Fruit fly (Drosophila melanogaster) whole organism, prepupa: ENCODE results near the gene ZnT86D.

Experiments
- CG11762 ChIP-seq: fragments of 200-800 bp; sonication (Bioruptor generic); optimal IDR thresholded peaks from 3 replicates; lab custom pipeline; 2016; ENCODE audit warnings: missing biosample characterization, missing genetic modification characterization; ENCODE audit not compliant: insufficient read depth
- CG11902 ChIP-seq: fragments of 200-800 bp; sonication (Bioruptor generic); optimal IDR thresholded peaks from 3 replicates; lab custom pipeline; 2016; ENCODE audit warnings: missing biosample characterization, missing genetic modification characterization
- CG15336 ChIP-seq: fragments of 200-800 bp; sonication (Bioruptor generic); IDR thresholded peaks from 2 replicates; pipeline ENCODE4 v1.3.6; 2022; ENCODE audit warnings: missing biosample characterization, missing genetic modification characterization
- CG16779 ChIP-seq: fragments of 200-800 bp; sonication (Bioruptor generic); optimal IDR thresholded peaks from 3 replicates; lab custom pipeline; 2017; ENCODE audit warnings: missing biosample characterization, mild to moderate bottlenecking, missing genetic modification characterization
- CG3032 ChIP-seq: fragments of 200-800 bp; optimal IDR thresholded peaks from 2 replicates; lab custom pipeline; 2019; ENCODE audit warnings: missing biosample characterization, mild to moderate bottlenecking, missing genetic modification characterization, moderate library complexity
- CG31627 ChIP-seq: fragments of 200-800 bp; sonication (Bioruptor generic); optimal IDR thresholded peaks from 3 replicates; lab custom pipeline; 2016; ENCODE audit warnings: missing biosample characterization, missing genetic modification characterization
- CG32006 ChIP-seq: fragments of 200-800 bp; sonication (Bioruptor generic); optimal IDR thresholded peaks from 3 replicates; lab custom pipeline; 2017; ENCODE audit warnings: missing biosample characterization, mild to moderate bottlenecking, missing genetic modification characterization
- CG34406 ChIP-seq: fragments of 200-800 bp; sonication (Bioruptor generic); optimal IDR thresholded peaks from 3 replicates; lab custom pipeline; 2016; ENCODE audit warnings: missing biosample characterization, missing genetic modification characterization
- CG3919 ChIP-seq: fragments of 200-800 bp; sonication (Bioruptor generic); optimal IDR thresholded peaks from 3 replicates; lab custom pipeline; 2016; ENCODE audit warnings: missing biosample characterization, missing genetic modification characterization
- CG4318 ChIP-seq: fragments of 200-800 bp; sonication (Bioruptor generic); optimal IDR thresholded peaks from 3 replicates; lab custom pipeline; 2017; ENCODE audit warnings: missing biosample characterization, mild to moderate bottlenecking, missing genetic modification characterization
- CG6163 ChIP-seq: fragments of 200-800 bp; sonication (Bioruptor generic); IDR thresholded peaks from 3 replicates; pipeline ENCODE4 v1.3.6; 2022; ENCODE audit warnings: missing biosample characterization, missing genetic modification characterization
- CG6276 ChIP-seq: fragments of 200-800 bp; sonication (Bioruptor generic); optimal IDR thresholded peaks from 2 replicates; lab custom pipeline; 2017; ENCODE audit warnings: missing biosample characterization, mild to moderate bottlenecking, missing genetic modification characterization
- CG6792 ChIP-seq: fragments of 200-800 bp; sonication (Bioruptor generic); optimal IDR thresholded peaks from 3 replicates; lab custom pipeline; 2016; ENCODE audit warnings: missing biosample characterization, missing genetic modification characterization
- CG8119 ChIP-seq: fragments of 200-800 bp; sonication (Bioruptor generic); IDR thresholded peaks from 3 replicates; pipeline ENCODE4 v1.3.6; 2022; ENCODE audit warnings: missing biosample characterization, missing genetic modification characterization
- CG8319 ChIP-seq: fragments of 200-800 bp; sonication (Bioruptor generic); optimal IDR thresholded peaks from 3 replicates; lab custom pipeline; 2016; ENCODE audit warnings: missing biosample characterization, missing genetic modification characterization
- CG8632 ChIP-seq: fragments of 200-800 bp; sonication (Bioruptor generic); optimal IDR thresholded peaks from 3 replicates; lab custom pipeline; 2016; ENCODE audit warnings: missing biosample characterization, missing genetic modification characterization
- CG9139 ChIP-seq: fragments of 200-800 bp; sonication (Bioruptor generic); optimal IDR thresholded peaks from 3 replicates; lab custom pipeline; 2017; ENCODE audit warnings: missing biosample characterization, mild to moderate bottlenecking, missing genetic modification characterization
- Eip75B ChIP-seq: fragments of 200-800 bp; sonication (Bioruptor generic); optimal IDR thresholded peaks from 3 replicates; lab custom pipeline; 2016; ENCODE audit warnings: missing biosample characterization, missing genetic modification characterization
- Eip78C ChIP-seq: fragments of 200-800 bp; sonication (Bioruptor generic); peaks from one replicate; lab custom pipeline; 2016; ENCODE audit warnings: missing biosample characterization, missing genetic modification characterization
- Eip93F ChIP-seq: fragments of 200-800 bp; sonication (Bioruptor generic); optimal IDR thresholded peaks from 2 replicates; lab custom pipeline; 2016; ENCODE audit warnings: missing biosample characterization, mild to moderate bottlenecking, missing genetic modification characterization
- Ets96B ChIP-seq: fragments of 200-800 bp; optimal IDR thresholded peaks from 2 replicates; lab custom pipeline; 2019; ENCODE audit warnings: missing biosample characterization, mild to moderate bottlenecking, missing genetic modification characterization, moderate library complexity
- Hr39 ChIP-seq: fragments of 200-800 bp; sonication (Bioruptor generic); optimal IDR thresholded peaks from 2 replicates; lab custom pipeline; 2016; ENCODE audit warnings: missing biosample characterization, missing genetic modification characterization
- Hr4 ChIP-seq: fragments of 200-800 bp; sonication (Bioruptor generic); optimal IDR thresholded peaks from 3 replicates; lab custom pipeline; 2016; ENCODE audit warnings: missing biosample characterization, missing genetic modification characterization
- Lpt ChIP-seq: fragments of 200-800 bp; sonication (Bioruptor generic); optimal IDR thresholded peaks from 3 replicates; lab custom pipeline; 2016; ENCODE audit warnings: missing biosample characterization, missing genetic modification characterization
- Sox102F ChIP-seq: fragments of 200-800 bp; sonication (Bioruptor generic); optimal IDR thresholded peaks from 2 replicates; lab custom pipeline; 2016; ENCODE audit warnings: missing biosample characterization, mild to moderate bottlenecking, missing genetic modification characterization
- Sox14 ChIP-seq: fragments of 200-800 bp; sonication (Bioruptor generic); optimal IDR thresholded peaks from 3 replicates; lab custom pipeline; 2016; ENCODE audit warnings: missing biosample characterization, missing genetic modification characterization
- achi ChIP-seq: fragments of 200-800 bp; sonication (Bioruptor generic); optimal IDR thresholded peaks from 3 replicates; lab custom pipeline; 2016; ENCODE audit warnings: missing biosample characterization, missing genetic modification characterization
- acj6 ChIP-seq: fragments of 200-800 bp; sonication (Bioruptor generic); optimal IDR thresholded peaks from 3 replicates; lab custom pipeline; 2016; ENCODE audit warnings: missing biosample characterization, missing genetic modification characterization
- cyc ChIP-seq: fragments of 200-800 bp; sonication (Bioruptor generic); optimal IDR thresholded peaks from 3 replicates; lab custom pipeline; 2016; ENCODE audit warnings: missing biosample characterization, missing genetic modification characterization
- dac ChIP-seq: fragments of 200-800 bp; sonication (Bioruptor generic); optimal IDR thresholded peaks from 2 replicates; lab custom pipeline; 2017; ENCODE audit warnings: missing biosample characterization, mild to moderate bottlenecking, missing genetic modification characterization
- esn ChIP-seq: fragments of 200-800 bp; sonication (Bioruptor generic); optimal IDR thresholded peaks from 2 replicates; lab custom pipeline; 2016; ENCODE audit warnings: missing biosample characterization, mild to moderate bottlenecking, missing genetic modification characterization, moderate library complexity
- fd59A ChIP-seq: fragments of 200-800 bp; sonication (Bioruptor generic); optimal IDR thresholded peaks from 2 replicates; lab custom pipeline; 2017; ENCODE audit warnings: missing biosample characterization, mild to moderate bottlenecking, missing genetic modification characterization, missing genetic modification reagents
- fd85E ChIP-seq: fragments of 200-800 bp; sonication (Bioruptor generic); optimal IDR thresholded peaks from 3 replicates; lab custom pipeline; 2016; ENCODE audit warnings: missing biosample characterization, missing genetic modification characterization
- fkh ChIP-seq: fragments of 200-800 bp; sonication (Bioruptor generic); optimal IDR thresholded peaks from 3 replicates; lab custom pipeline; 2017; ENCODE audit warnings: missing biosample characterization, mild to moderate bottlenecking, missing genetic modification characterization, moderate library complexity
- lz ChIP-seq: fragments of 200-800 bp; sonication (Bioruptor generic); optimal IDR thresholded peaks from 3 replicates; lab custom pipeline; 2016; ENCODE audit warnings: missing biosample characterization, missing genetic modification characterization
- net ChIP-seq: fragments of 200-800 bp; sonication (Bioruptor generic); optimal IDR thresholded peaks from 3 replicates; lab custom pipeline; 2016; ENCODE audit warnings: missing biosample characterization, missing genetic modification characterization
- pdm3 ChIP-seq: fragments of 200-800 bp; sonication (Bioruptor generic); optimal IDR thresholded peaks from 3 replicates; lab custom pipeline; 2016; ENCODE audit warnings: missing biosample characterization, missing genetic modification characterization
- salr ChIP-seq, 2 experiments: fragments of 200-800 bp; sonication (Bioruptor generic); optimal IDR thresholded peaks; 3 replicates each; lab custom pipeline; 2016 to 2018; ENCODE audit warnings: missing biosample characterization in 2 of 2, missing genetic modification characterization in 2 of 2, mild to moderate bottlenecking in 1 of 2
- spab ChIP-seq: fragments of 200-800 bp; sonication (Bioruptor generic); optimal IDR thresholded peaks from 2 replicates; lab custom pipeline; 2017; ENCODE audit warnings: missing biosample characterization, mild to moderate bottlenecking, missing genetic modification characterization, missing genetic modification reagents
- ss ChIP-seq, 2 experiments: fragments of 200-800 bp; sonication (Bioruptor generic); optimal IDR thresholded peaks; 2 replicates in 1 of 2; 3 replicates in 1 of 2; lab custom pipeline; 2017 to 2018; ENCODE audit warnings: mild to moderate bottlenecking in 2 of 2, missing biosample characterization in 2 of 2, missing genetic modification characterization in 2 of 2, moderate library complexity in 1 of 2
- svp ChIP-seq: fragments of 200-800 bp; sonication (Bioruptor generic); peaks from one replicate; lab custom pipeline; 2016; ENCODE audit warnings: missing biosample characterization, missing genetic modification characterization
- topi ChIP-seq: fragments of 200-800 bp; sonication (Bioruptor generic); optimal IDR thresholded peaks from 3 replicates; lab custom pipeline; 2016; ENCODE audit warnings: missing biosample characterization, missing genetic modification characterization
- vri ChIP-seq: fragments of 200-800 bp; sonication (Bioruptor generic); optimal IDR thresholded peaks from 3 replicates; lab custom pipeline; 2016; ENCODE audit warnings: missing biosample characterization, mild to moderate bottlenecking, missing genetic modification characterization

Gene ZnT86D

DNA sequence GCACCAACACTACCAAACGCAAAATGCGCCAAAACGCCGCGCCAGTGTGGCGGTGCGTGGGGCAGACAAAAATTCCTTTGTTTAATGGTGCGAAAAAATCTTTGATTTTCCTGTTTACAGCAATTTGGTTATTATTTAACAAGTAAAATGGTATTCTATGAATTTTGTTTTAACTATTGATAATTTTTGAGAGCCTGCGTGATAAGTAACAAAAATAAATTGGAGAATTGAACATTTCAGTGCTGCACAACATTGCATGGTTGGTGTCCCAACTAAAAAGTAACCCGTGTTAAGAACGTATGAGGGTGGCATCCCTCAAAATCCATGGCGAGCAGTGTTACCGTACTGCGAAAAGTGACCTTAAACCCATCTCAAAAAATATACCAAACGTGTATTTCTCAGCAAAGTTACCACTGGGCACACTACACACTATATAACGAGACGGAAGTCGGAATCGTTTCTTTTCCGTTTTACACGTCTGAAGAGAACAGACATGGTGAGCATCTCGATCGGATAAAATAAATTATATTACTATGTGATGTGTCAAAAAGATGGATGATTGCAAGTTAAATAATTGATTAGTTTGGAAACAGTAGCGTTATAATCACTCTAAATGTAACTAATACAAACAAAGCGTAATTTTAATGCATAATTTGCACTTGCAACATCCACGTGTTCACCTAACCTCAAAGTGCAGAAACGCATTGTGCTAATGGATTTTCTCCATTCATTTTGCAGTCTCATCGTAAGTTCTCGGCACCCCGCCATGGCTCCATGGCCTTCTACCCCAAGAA lies 7.3 kb upstream of the ZnT86D start, which contains the start of the genes CG6693 and RpL3 (continued):
- TF ChIP-seq Sox14 (GFP tag; lab: Kevin White, UChicago), result peak; percentile 53
- peak; percentile 52; the same call in 2 of the 3 replicates for TF ChIP-seq CG8119 (GFP tag; lab: Robert Waterston, UW)
- TF ChIP-seq CG16779 (tag; lab: Kevin White, UChicago), result peak; percentile 78
- peak; percentile 34 for TF ChIP-seq Hr39 (GFP tag; lab: Kevin White, UChicago)
- TF ChIP-seq CG11902, result no peak
- peak; percentile 87 for TF ChIP-seq Sox102F
- TF ChIP-seq acj6 (GFP tag; lab: Kevin White, UChicago), result no peak
- no peak for TF ChIP-seq CG8319 (GFP tag; lab: Kevin White, UChicago)
- TF ChIP-seq CG6276 (GFP tag; lab: Kevin White, UChicago), result no peak
- peak; percentile 28 for TF ChIP-seq fkh (GFP tag; lab: Kevin White, UChicago)
- no peak for TF ChIP-seq spab (GFP tag; lab: Kevin White, UChicago)
- TF ChIP-seq lz (GFP tag; lab: Kevin White, UChicago), result peak; percentile 54
- TF ChIP-seq CG4318 (GFP tag; lab: Kevin White, UChicago), result no peak
- peak; percentile 83 for TF ChIP-seq Eip75B
- TF ChIP-seq achi (GFP tag; lab: Kevin White, UChicago), result peak; percentile 47
- peak; percentile 51 for TF ChIP-seq CG11762
- TF ChIP-seq CG3919 (GFP tag; lab: Kevin White, UChicago), result peak; percentile 76
- no peak for TF ChIP-seq dac (GFP tag; lab: Kevin White, UChicago)
- TF ChIP-seq salr (GFP tag; optimal IDR thresholded peaks at IDR 0.05; lab: Kevin White, UChicago), result peak in 1 of 2 experiments; percentile 50
- peak; percentile 50 for TF ChIP-seq CG3032 (tag; lab: Kevin White, UChicago)
- TF ChIP-seq CG15336 (GFP tag; lab: Robert Waterston, UW), result peak; percentile 44; the same call in 1 of the 2 replicates
- peak; percentile 64 for TF ChIP-seq pdm3 (GFP tag; lab: Kevin White, UChicago)

DNA sequence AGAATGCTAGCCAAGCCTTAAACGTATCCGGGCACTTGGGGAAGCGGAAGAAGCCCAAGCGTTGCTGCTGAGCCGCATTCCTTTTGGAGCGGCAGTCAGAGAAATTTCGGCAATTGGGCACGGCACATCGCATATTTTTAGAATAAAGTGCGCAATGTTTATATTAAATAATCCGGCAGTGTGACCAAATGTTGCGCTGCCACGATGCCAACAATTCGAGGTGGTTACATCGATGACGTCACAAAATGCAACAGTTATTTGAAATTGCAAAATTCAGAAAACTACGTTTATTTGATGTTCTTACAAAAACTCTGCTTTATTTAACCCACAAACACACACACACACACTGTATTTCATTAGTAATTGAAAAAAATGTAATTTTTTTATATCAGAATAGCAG lies 5.5 kb upstream of the ZnT86D start, which contains the start of gene CG6689:
Gene CG6689 (minus strand): TSS at position 182 of the 400 bp plus-strand sequence.
- TF ChIP-seq CG15336 (GFP tag; lab: Robert Waterston, UW) (0 out of 2 replicates have a peak, but pooled peaks have one; percentile 10), Eip75B (peak; percentile 2), Sox14 (GFP tag; lab: Kevin White, UChicago) (peak; percentile 53), Eip78C (peak; percentile 35), CG9139 (GFP tag; lab: Kevin White, UChicago) (no peak), esn (GFP tag; lab: Kevin White, UChicago) (peak; percentile 33), acj6 (GFP tag; lab: Kevin White, UChicago) (no peak), vri (peak; percentile 97), fkh (GFP tag; lab: Kevin White, UChicago) (peak; percentile 87)
- TF ChIP-seq, all 60 proteins: peak for 7

dm6 chr3R:11216156-11216630 lies 1.9 kb upstream of the ZnT86D start, which contains the start of the genes RpS25 and CG4820:
Gene RpS25, minus strand, starts transcription at chr3R:11216287.
Gene CG4820, plus strand, starts transcription at chr3R:11216535.
- TF ChIP-seq CG8119 (GFP tag; lab: Robert Waterston, UW) (0 out of 3 replicates have a peak, but pooled peaks have one; percentile 42), CG8319 (GFP tag; lab: Kevin White, UChicago) (peak; percentile 78), pdm3 (GFP tag; lab: Kevin White, UChicago) (peak; percentile 82), Ets96B (tag; lab: Kevin White, UChicago) (peak; percentile 41), CG6792 (GFP tag; lab: Kevin White, UChicago) (peak; percentile 77), CG34406 (GFP tag; lab: Kevin White, UChicago) (peak; percentile 82), vri (peak; percentile 87), topi (GFP tag; lab: Kevin White, UChicago) (peak; percentile 86), Sox14 (GFP tag; lab: Kevin White, UChicago) (peak; percentile 83), Hr39 (GFP tag; lab: Kevin White, UChicago) (peak; percentile 84), Eip93F (no peak), ss (GFP tag; optimal IDR thresholded peaks at IDR 0.05; lab: Kevin White, UChicago) (peak; percentile 71 to 86), salr (GFP tag; optimal IDR thresholded peaks at IDR 0.05; lab: Kevin White, UChicago) (peak in 1 of 2 experiments; percentile 84), fd85E (GFP tag; lab: Kevin White, UChicago) (peak; percentile 84), CG9139 (GFP tag; lab: Kevin White, UChicago) (peak; percentile 75), Hr4 (GFP tag; lab: Kevin White, UChicago) (no peak), fd59A (GFP tag; lab: Kevin White, UChicago) (peak; percentile 57), CG31627 (GFP tag; lab: Kevin White, UChicago) (peak; percentile 85), lz (GFP tag; lab: Kevin White, UChicago) (peak; percentile 91), Eip75B (peak; percentile 85), Lpt (GFP tag; lab: Kevin White, UChicago) (peak; percentile 17), net (GFP tag; lab: Kevin White, UChicago) (peak; percentile 88), CG8632 (GFP tag; lab: Kevin White, UChicago) (peak; percentile 73), Eip78C (peak; percentile 96), CG6163 (peak; percentile 77; the same call in 2 of the 3 replicates), cyc (GFP tag; lab: Kevin White, UChicago) (peak; percentile 88), svp (no peak), CG32006 (GFP tag; lab: Kevin White, UChicago) (peak; percentile 56), CG11902 (peak; percentile 53)
